Fruit fly (Drosophila melanogaster) ovary, adult (tissue): ENCODE results near the gene CG4465.

Source experiments
- CG17801 ChIP-seq: fragments of 200-800 bp; optimal IDR thresholded peaks from 2 replicates; lab custom pipeline; 2019; ENCODE audit warnings: missing biosample characterization, mild to moderate bottlenecking, missing genetic modification characterization, moderate library complexity; ENCODE audit not compliant: partially characterized antibody

CG4465 gene

dm6 chr3R:19917739-19918138, at the start of gene CG4465:
TSS of gene CG4465 (minus strand) at chr3R:19917839.
- TF ChIP-seq CG17801 (GFP tag; lab: Kevin White, UChicago), result no peak

- TF ChIP-seq CG17801 (GFP tag; lab: Kevin White, UChicago), result no peak
These were observed 30.5 kb upstream of the CG4465 start, which contains the start of gene CG4783 for dm6 chr3R:19948143-19948542. TSS of gene CG4783 (plus strand) at chr3R:19948443.

- TF ChIP-seq CG17801 (GFP tag; lab: Kevin White, UChicago), result no peak
These were observed 24.7 kb upstream of the CG4465 start, which contains the start of gene CG46042 for dm6 chr3R:19942312-19942711. TSS of gene CG46042 (minus strand) at chr3R:19942412.

dm6 chr3R:19938941-19939587, 21.4 kb upstream of the CG4465 start:
- TF ChIP-seq CG17801 (GFP tag; lab: Kevin White, UChicago), result no peak

dm6 chr3R:19935777-19936125, 18.1 kb upstream of the CG4465 start:
- no peak for TF ChIP-seq CG17801 (GFP tag; lab: Kevin White, UChicago)

- no peak for TF ChIP-seq CG17801 (GFP tag; lab: Kevin White, UChicago)
These were observed 17.5 kb upstream of the CG4465 start, which contains the start of gene mira for dm6 chr3R:19934840-19935776. TSS of gene mira (minus strand) at chr3R:19935120.

- TF ChIP-seq CG17801 (GFP tag; lab: Kevin White, UChicago), result no peak
These were observed 14.5 kb upstream of the CG4465 start for dm6 chr3R:19932169-19932568.

- no peak for TF ChIP-seq CG17801 (GFP tag; lab: Kevin White, UChicago)
These were observed 13.5 kb upstream of the CG4465 start for dm6 chr3R:19930913-19931706.

- no peak for TF ChIP-seq CG17801 (GFP tag; lab: Kevin White, UChicago)
These were observed 10.9 kb upstream of the CG4465 start, which contains the start of gene CG4459 for dm6 chr3R:19928544-19928943. TSS of gene CG4459 (minus strand) at chr3R:19928644.

dm6 chr3R:19925271-19925670, 7.6 kb upstream of the CG4465 start, which contains the start of gene CG4462:
TSS of gene CG4462 (minus strand) at chr3R:19925371.
- TF ChIP-seq CG17801 (GFP tag; lab: Kevin White, UChicago), result no peak

dm6 chr3R:19924331-19924730, 6.7 kb upstream of the CG4465 start:
- TF ChIP-seq CG17801 (GFP tag; lab: Kevin White, UChicago), result peak; percentile 4

- TF ChIP-seq CG17801 (GFP tag; lab: Kevin White, UChicago), result no peak
These were observed 568 bp upstream of the CG4465 start, which contains the start of gene CG4770 for dm6 chr3R:19918207-19918606. TSS of gene CG4770 (plus strand) at chr3R:19918507.

dm6 chr3R:19915312-19915711, 2.3 kb downstream of the CG4465 start, which contains the start of the genes Xport-A and Xport-B:
TSS of gene Xport-A (minus strand) at chr3R:19915412.
TSS of gene Xport-B (minus strand) at chr3R:19915412.
- no peak for TF ChIP-seq CG17801 (GFP tag; lab: Kevin White, UChicago)

dm6 chr3R:19911030-19911429, 6.6 kb downstream of the CG4465 start:
- TF ChIP-seq CG17801 (GFP tag; lab: Kevin White, UChicago), result no peak
